Worm (Caenorhabditis elegans) whole organism, L3 larva: ENCODE measurements around the gene F55C12.6.

Experiments used
- R02D3.7 ChIP-seq: fragments of 150-350 bp; optimal IDR thresholded peaks from 2 replicates; lab custom pipeline; 2014; ENCODE audit warnings: missing biosample characterization, missing genetic modification characterization
- ZK546.5 ChIP-seq: sonication (generic microtip); optimal IDR thresholded peaks from 2 replicates; lab custom pipeline; 2017; ENCODE audit warnings: missing biosample characterization, missing genetic modification characterization
- aly-2 ChIP-seq: fragments of 150-350 bp; optimal IDR thresholded peaks from 2 replicates; lab custom pipeline; 2014; ENCODE audit warnings: missing biosample characterization, missing genetic modification characterization
- ama-1 ChIP-seq: fragments of 150-350 bp; optimal IDR thresholded peaks from 2 replicates; lab custom pipeline; 2018
- ceh-16 ChIP-seq: sonication (generic microtip); optimal IDR thresholded peaks from 2 replicates; lab custom pipeline; 2017; ENCODE audit warnings: missing biosample characterization, missing genetic modification characterization
- ceh-28 ChIP-seq: fragments of 150-350 bp; optimal IDR thresholded peaks from 2 replicates; lab custom pipeline; 2014; ENCODE audit warnings: missing biosample characterization, missing genetic modification reagents, missing genetic modification characterization
- ceh-82 ChIP-seq: fragments of 150-350 bp; optimal IDR thresholded peaks from 2 replicates; lab custom pipeline; 2014; ENCODE audit warnings: missing biosample characterization, missing genetic modification characterization
- ceh-9 ChIP-seq: sonication (generic microtip); optimal IDR thresholded peaks from 2 replicates; lab custom pipeline; 2018; ENCODE audit warnings: missing biosample characterization, missing genetic modification characterization
- daf-12 ChIP-seq: fragments of 150-350 bp; optimal IDR thresholded peaks from 2 replicates; lab custom pipeline; 2014; ENCODE audit warnings: missing biosample characterization, missing genetic modification reagents, missing genetic modification characterization
- egl-27 ChIP-seq: sonication (generic microtip); optimal IDR thresholded peaks from 4 replicates; lab custom pipeline; 2017; ENCODE audit warnings: missing biosample characterization, missing genetic modification reagents, missing genetic modification characterization
- egl-5 ChIP-seq: fragments of 150-350 bp; optimal IDR thresholded peaks from 2 replicates; lab custom pipeline; 2017; ENCODE audit warnings: missing biosample characterization, missing genetic modification reagents, missing genetic modification characterization, inconsistent platforms
- elt-1 ChIP-seq: fragments of 150-350 bp; optimal IDR thresholded peaks from 2 replicates; lab custom pipeline; 2014; ENCODE audit warnings: missing biosample characterization, missing genetic modification characterization
- elt-2 ChIP-seq: sonication (generic microtip); optimal IDR thresholded peaks from 2 replicates; lab custom pipeline; 2016; ENCODE audit warnings: missing genetic modification reagents, mild to moderate bottlenecking, missing genetic modification characterization, missing compliant biosample characterization
- elt-3 ChIP-seq, 3 experiments: fragments of 150-350 bp in 1 of 3; sonication (generic microtip) in 2 of 3; optimal IDR thresholded peaks; 2 replicates in 2 of 3; 4 replicates in 1 of 3; lab custom pipeline; 2014 to 2017; ENCODE audit warnings: missing biosample characterization in 3 of 3, missing genetic modification characterization in 3 of 3
- eor-1 ChIP-seq, 2 experiments: fragments of 150-350 bp; optimal IDR thresholded peaks; 2 replicates each; lab custom pipeline; 2014 to 2018; ENCODE audit warnings: missing biosample characterization in 2 of 2, missing genetic modification characterization in 2 of 2
- fkh-10 ChIP-seq: sonication (generic microtip); optimal IDR thresholded peaks from 2 replicates; lab custom pipeline; 2017; ENCODE audit warnings: missing biosample characterization, missing genetic modification reagents, missing genetic modification characterization
- fkh-2 ChIP-seq: fragments of 150-350 bp; optimal IDR thresholded peaks from 2 replicates; lab custom pipeline; 2014; ENCODE audit warnings: missing biosample characterization, missing genetic modification reagents, missing genetic modification characterization
- fos-1 ChIP-seq: fragments of 150-350 bp; optimal IDR thresholded peaks from 2 replicates; lab custom pipeline; 2014; ENCODE audit warnings: missing biosample characterization, missing genetic modification characterization
- hmg-11 ChIP-seq: sonication (generic microtip); optimal IDR thresholded peaks from 2 replicates; lab custom pipeline; 2016; ENCODE audit warnings: missing genetic modification characterization, missing compliant biosample characterization
- jun-1 ChIP-seq: fragments of 150-350 bp; optimal IDR thresholded peaks from 2 replicates; lab custom pipeline; 2014; ENCODE audit warnings: missing biosample characterization, missing genetic modification reagents, missing genetic modification characterization
- lin-15B ChIP-seq: fragments of 150-350 bp; optimal IDR thresholded peaks from 2 replicates; lab custom pipeline; 2014; ENCODE audit warnings: missing biosample characterization, missing genetic modification characterization
- lin-39 ChIP-seq: fragments of 150-350 bp; optimal IDR thresholded peaks from 2 replicates; lab custom pipeline; 2018; ENCODE audit warnings: missing biosample characterization, missing genetic modification reagents, missing genetic modification characterization
- lsy-12 ChIP-seq: sonication (generic microtip); optimal IDR thresholded peaks from 2 replicates; lab custom pipeline; 2016; ENCODE audit warnings: mild to moderate bottlenecking, missing genetic modification characterization, missing compliant biosample characterization
- mdl-1 ChIP-seq: fragments of 150-350 bp; optimal IDR thresholded peaks from 2 replicates; lab custom pipeline; 2014; ENCODE audit warnings: missing biosample characterization, missing genetic modification characterization
- mml-1 ChIP-seq: fragments of 150-350 bp; sonication (generic microtip); optimal IDR thresholded peaks from 3 replicates; lab custom pipeline; 2014; ENCODE audit warnings: missing biosample characterization, missing genetic modification characterization
- nfya-1 ChIP-seq: sonication (generic microtip); optimal IDR thresholded peaks from 2 replicates; lab custom pipeline; 2017; ENCODE audit warnings: missing genetic modification characterization, mild to moderate bottlenecking, missing compliant biosample characterization, antibody characterized with exemption, moderate library complexity; ENCODE audit not compliant: insufficient read depth
- nhr-11 ChIP-seq: fragments of 150-350 bp; optimal IDR thresholded peaks from 2 replicates; lab custom pipeline; 2014; ENCODE audit warnings: missing biosample characterization, missing genetic modification characterization
- nhr-12 ChIP-seq: fragments of 150-350 bp; optimal IDR thresholded peaks from 2 replicates; lab custom pipeline; 2014; ENCODE audit warnings: missing biosample characterization, missing genetic modification characterization
- nhr-23 ChIP-seq: fragments of 150-350 bp; optimal IDR thresholded peaks from 2 replicates; lab custom pipeline; 2014; ENCODE audit warnings: missing biosample characterization, missing genetic modification reagents, missing genetic modification characterization
- nhr-237 ChIP-seq: fragments of 150-350 bp; optimal IDR thresholded peaks from 2 replicates; lab custom pipeline; 2014; ENCODE audit warnings: missing biosample characterization, missing genetic modification characterization
- nhr-25 ChIP-seq: sonication (generic microtip); optimal IDR thresholded peaks from 2 replicates; lab custom pipeline; 2017; ENCODE audit warnings: missing biosample characterization, missing genetic modification characterization
- nhr-28 ChIP-seq: fragments of 150-350 bp; optimal IDR thresholded peaks from 2 replicates; lab custom pipeline; 2014; ENCODE audit warnings: missing biosample characterization, missing genetic modification characterization
- nhr-43 ChIP-seq: sonication (generic microtip); optimal IDR thresholded peaks from 2 replicates; lab custom pipeline; 2016; ENCODE audit warnings: mild to moderate bottlenecking, missing genetic modification characterization, missing compliant biosample characterization; ENCODE audit not compliant: poor library complexity, severe bottlenecking
- nhr-67 ChIP-seq: fragments of 150-350 bp; optimal IDR thresholded peaks from 2 replicates; lab custom pipeline; 2014; ENCODE audit warnings: missing biosample characterization, missing genetic modification characterization
- nhr-76 ChIP-seq: fragments of 150-350 bp; sonication (generic microtip); optimal IDR thresholded peaks from 5 replicates; lab custom pipeline; 2014; ENCODE audit warnings: missing biosample characterization, missing genetic modification characterization
- nhr-77 ChIP-seq: fragments of 150-350 bp; optimal IDR thresholded peaks from 2 replicates; lab custom pipeline; 2014; ENCODE audit warnings: missing biosample characterization, missing genetic modification characterization
- pha-4 ChIP-seq: fragments of 150-350 bp; optimal IDR thresholded peaks from 2 replicates; lab custom pipeline; 2014; ENCODE audit warnings: missing biosample characterization, missing genetic modification reagents, missing genetic modification characterization
- pqm-1 ChIP-seq: fragments of 150-350 bp; optimal IDR thresholded peaks from 2 replicates; lab custom pipeline; 2017; ENCODE audit warnings: missing biosample characterization, missing genetic modification characterization, inconsistent platforms
- sea-2 ChIP-seq: fragments of 150-350 bp; sonication (generic microtip); optimal IDR thresholded peaks from 4 replicates; lab custom pipeline; 2014; ENCODE audit warnings: missing biosample characterization, missing genetic modification reagents, missing genetic modification characterization
- skn-1 ChIP-seq: fragments of 150-350 bp; optimal IDR thresholded peaks from 2 replicates; lab custom pipeline; 2014; ENCODE audit warnings: missing biosample characterization, missing genetic modification characterization
- snpc-4 ChIP-seq: fragments of 150-350 bp; optimal IDR thresholded peaks from 2 replicates; lab custom pipeline; 2014; ENCODE audit warnings: missing biosample characterization, missing genetic modification characterization
- tbx-2 ChIP-seq: sonication (generic microtip); optimal IDR thresholded peaks from 2 replicates; lab custom pipeline; 2016; ENCODE audit warnings: mild to moderate bottlenecking, missing genetic modification characterization, missing compliant biosample characterization
- unc-39 ChIP-seq: sonication (generic microtip); optimal IDR thresholded peaks from 4 replicates; lab custom pipeline; 2017; ENCODE audit warnings: missing biosample characterization, missing genetic modification characterization
- unc-62 ChIP-seq: fragments of 150-350 bp; sonication (generic microtip); optimal IDR thresholded peaks from 4 replicates; lab custom pipeline; 2014; ENCODE audit warnings: missing biosample characterization, missing genetic modification reagents, missing genetic modification characterization
- zag-1 ChIP-seq: fragments of 150-350 bp; optimal IDR thresholded peaks from 2 replicates; lab custom pipeline; 2014; ENCODE audit warnings: missing biosample characterization, missing genetic modification characterization
- ztf-11 ChIP-seq: fragments of 150-350 bp; optimal IDR thresholded peaks from 2 replicates; lab custom pipeline; 2014; ENCODE audit warnings: missing biosample characterization, missing genetic modification characterization
- ztf-4 ChIP-seq: fragments of 150-350 bp; optimal IDR thresholded peaks from 2 replicates; lab custom pipeline; 2014; ENCODE audit warnings: missing biosample characterization, missing genetic modification characterization

Gene F55C12.6

DNA sequence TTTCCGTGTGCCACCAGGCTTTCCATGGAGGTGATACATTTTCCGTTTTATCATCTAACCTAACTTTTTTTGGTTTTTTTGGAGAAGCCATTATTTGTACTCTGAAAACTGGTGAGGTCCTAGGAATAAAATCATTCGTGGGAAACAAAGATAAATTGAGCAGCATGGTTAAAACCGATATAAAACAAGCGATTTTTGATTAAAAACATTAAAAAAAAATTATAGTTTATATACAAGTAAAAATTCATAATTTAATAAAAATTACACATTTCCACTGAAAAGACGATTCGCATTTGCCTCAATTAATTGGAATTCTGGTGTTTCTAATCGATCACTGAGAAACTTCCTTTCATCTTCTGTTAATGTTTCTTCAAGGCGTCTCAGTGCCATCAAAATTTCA, 37.5 kb downstream of the F55C12.6 start, which contains the start of gene ZK1248.15:
TSS of gene ZK1248.15 (minus strand) at position 101 of the 400 bp plus-strand sequence.
- TF ChIP-seq aly-2 (tag; lab: Kevin White, UChicago): no peak
- TF ChIP-seq nhr-76 (tag; lab: Kevin White, UChicago): no peak
- TF ChIP-seq tbx-2: no peak
- TF ChIP-seq ceh-28 (tag; lab: Kevin White, UChicago): no peak
- no peak for TF ChIP-seq daf-12 (tag; lab: Kevin White, UChicago)
- TF ChIP-seq fos-1 (tag; lab: Kevin White, UChicago): no peak
- TF ChIP-seq nhr-67 (tag; lab: Kevin White, UChicago): no peak
- no peak for TF ChIP-seq elt-1 (tag; lab: Kevin White, UChicago)
- TF ChIP-seq ceh-16 (tag; lab: Kevin White, UChicago): no peak
- no peak for TF ChIP-seq ceh-82 (tag; lab: Kevin White, UChicago)
- no peak for TF ChIP-seq mdl-1 (tag; lab: Kevin White, UChicago)
- TF ChIP-seq, all 47 proteins: peak for 0

DNA sequence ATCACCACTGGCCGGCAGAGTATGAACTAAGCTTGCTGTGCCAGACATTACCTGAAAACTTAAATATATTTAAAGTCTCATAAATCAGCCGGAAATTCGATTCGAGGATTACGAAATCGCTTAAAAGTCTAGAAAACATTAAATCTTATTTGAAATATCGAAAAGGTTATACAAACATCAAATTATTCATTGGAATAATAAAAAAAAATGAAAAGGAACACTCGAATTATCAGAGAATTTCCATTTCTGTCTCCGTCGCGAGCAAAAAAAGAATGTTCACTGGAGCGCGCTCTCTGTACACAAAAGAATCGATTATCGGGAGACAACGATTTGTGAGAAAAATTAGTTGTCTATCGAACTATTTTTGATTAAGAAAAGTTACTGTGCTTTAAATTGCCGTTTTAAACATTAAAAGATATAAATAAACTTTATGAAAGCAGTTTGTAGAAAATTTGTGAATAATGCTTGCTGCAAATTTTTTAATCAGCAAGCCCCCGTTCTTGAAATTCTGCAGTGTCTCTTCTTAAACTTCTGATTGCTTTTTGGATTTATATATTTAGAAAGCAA, 39.7 kb downstream of the F55C12.6 start, which contains the start of gene fzo-1:
TSS of gene fzo-1 (minus strand) at position 51 of the 567 bp plus-strand sequence.
- TF ChIP-seq nhr-28 (tag; lab: Kevin White, UChicago) (no peak), eor-1 (tag; optimal IDR thresholded peaks at IDR 0.05; lab: Kevin White, UChicago) (no peak), nhr-25 (tag; lab: Kevin White, UChicago) (no peak), nhr-67 (tag; lab: Kevin White, UChicago) (no peak), lin-39 (tag; lab: Kevin White, UChicago) (no peak), nhr-76 (tag; lab: Kevin White, UChicago) (no peak), ztf-11 (tag; lab: Kevin White, UChicago) (no peak), hmg-11 (tag; lab: Kevin White, UChicago) (no peak), snpc-4 (tag; lab: Kevin White, UChicago) (peak; percentile 29), tbx-2 (no peak), fos-1 (tag; lab: Kevin White, UChicago) (no peak), ZK546.5 (tag; lab: Kevin White, UChicago) (no peak), nhr-237 (tag; lab: Kevin White, UChicago) (no peak), nhr-12 (tag; lab: Kevin White, UChicago) (no peak), fkh-2 (tag; lab: Kevin White, UChicago) (no peak), ceh-82 (tag; lab: Kevin White, UChicago) (no peak), egl-27 (no peak), pha-4 (peak; percentile 72), jun-1 (tag; lab: Kevin White, UChicago) (no peak), nhr-23 (tag; lab: Kevin White, UChicago) (no peak), nhr-11 (no peak), lsy-12 (tag; lab: Kevin White, UChicago) (no peak), nhr-43 (tag; lab: Kevin White, UChicago) (no peak), pqm-1 (tag; lab: Kevin White, UChicago) (no peak), mdl-1 (tag; lab: Kevin White, UChicago) (no peak), lin-15B (tag; lab: Kevin White, UChicago) (peak; percentile 52), aly-2 (tag; lab: Kevin White, UChicago) (no peak), elt-2 (tag; lab: Kevin White, UChicago) (peak; percentile 47), R02D3.7 (tag; lab: Kevin White, UChicago) (no peak), elt-1 (tag; lab: Kevin White, UChicago) (no peak), ceh-28 (tag; lab: Kevin White, UChicago) (no peak), unc-62 (no peak), ztf-4 (tag; lab: Kevin White, UChicago) (no peak), fkh-10 (GFP tag; lab: Kevin White, UChicago) (peak; percentile 22), mml-1 (tag; lab: Kevin White, UChicago) (no peak), ceh-9 (no peak), daf-12 (tag; lab: Kevin White, UChicago) (no peak), ceh-16 (tag; lab: Kevin White, UChicago) (no peak), ama-1 (no peak), skn-1 (tag; lab: Kevin White, UChicago) (no peak), nfya-1 (tag; lab: Kevin White, UChicago) (peak; percentile 60), egl-5 (tag; lab: Kevin White, UChicago) (no peak), elt-3 (tag; optimal IDR thresholded peaks at IDR 0.05; lab: Kevin White, UChicago) (no peak), zag-1 (tag; lab: Kevin White, UChicago) (no peak), unc-39 (tag; lab: Kevin White, UChicago) (no peak), sea-2 (no peak), nhr-77 (tag; lab: Kevin White, UChicago) (no peak)
